Worm (Caenorhabditis elegans) whole organism, young adult: ENCODE results near the gene pot-1.

ENCODE experiments used
- B0261.1 ChIP-seq: sonication (generic microtip); optimal IDR thresholded peaks from 2 replicates; lab custom pipeline; 2016; ENCODE audit warnings: mild to moderate bottlenecking, missing genetic modification characterization, moderate library complexity, missing compliant biosample characterization
- B0336.3 ChIP-seq: fragments of 200-800 bp; sonication (Bioruptor generic); IDR thresholded peaks from 2 replicates; pipeline ENCODE4 v1.3.6; 2022; ENCODE audit warnings: missing genetic modification characterization, missing compliant biosample characterization
- F10E7.11 ChIP-seq: sonication (generic microtip); optimal IDR thresholded peaks from 2 replicates; lab custom pipeline; 2017; ENCODE audit warnings: mild to moderate bottlenecking, missing genetic modification characterization, moderate library complexity, missing compliant biosample characterization
- F23B12.7 ChIP-seq: sonication (generic microtip); optimal IDR thresholded peaks from 2 replicates; lab custom pipeline; 2017; ENCODE audit warnings: missing genetic modification characterization, mild to moderate bottlenecking, missing compliant biosample characterization, antibody characterized with exemption, moderate library complexity; ENCODE audit not compliant: insufficient read depth
- F55B11.4 ChIP-seq: sonication (generic microtip); optimal IDR thresholded peaks from 2 replicates; lab custom pipeline; 2016; ENCODE audit warnings: missing compliant biosample characterization, missing genetic modification characterization, borderline replicate concordance; ENCODE audit not compliant: insufficient read depth
- F57A8.1 ChIP-seq: fragments of 200-800 bp; sonication (Bioruptor generic); optimal IDR thresholded peaks from 2 replicates; lab custom pipeline; 2018; ENCODE audit warnings: mild to moderate bottlenecking, missing genetic modification characterization, moderate library complexity, missing compliant biosample characterization
- K11D2.4 ChIP-seq: fragments of 200-800 bp; sonication (Bioruptor generic); IDR thresholded peaks from 2 replicates; pipeline ENCODE4 v1.3.6; 2022; ENCODE audit warnings: missing genetic modification reagents, missing genetic modification characterization, missing compliant biosample characterization
- K12H6.12 ChIP-seq: fragments of 200-800 bp; sonication (Bioruptor generic); optimal IDR thresholded peaks from 2 replicates; lab custom pipeline; 2018; ENCODE audit warnings: mild to moderate bottlenecking, missing genetic modification characterization, missing compliant biosample characterization
- T07F8.4 ChIP-seq: sonication (generic microtip); optimal IDR thresholded peaks from 2 replicates; lab custom pipeline; 2016; ENCODE audit warnings: mild to moderate bottlenecking, missing genetic modification characterization, moderate library complexity, missing compliant biosample characterization
- Y53G8AR.9 ChIP-seq: fragments of 200-800 bp; sonication (Bioruptor generic); conservative IDR thresholded peaks from 2 replicates; pipeline ENCODE4 v1.3.6; 2022; ENCODE audit warnings: missing genetic modification reagents, missing genetic modification characterization, missing compliant biosample characterization
- ZK185.1 ChIP-seq: sonication (generic microtip); optimal IDR thresholded peaks from 2 replicates; lab custom pipeline; 2016; ENCODE audit warnings: mild to moderate bottlenecking, missing genetic modification characterization, missing compliant biosample characterization; ENCODE audit not compliant: poor library complexity, severe bottlenecking
- athp-1 ChIP-seq: sonication (generic microtip); optimal IDR thresholded peaks from 2 replicates; lab custom pipeline; 2017; ENCODE audit warnings: mild to moderate bottlenecking, missing genetic modification characterization, missing compliant biosample characterization
- bed-2 ChIP-seq: fragments of 200-800 bp; sonication (Bioruptor generic); IDR thresholded peaks from 2 replicates; pipeline ENCODE4 v1.3.6; 2022; ENCODE audit warnings: missing genetic modification reagents, missing genetic modification characterization, missing compliant biosample characterization
- cebp-1 ChIP-seq, 2 experiments: fragments of 200-800 bp in 1 of 2; sonication (Bioruptor generic) in 1 of 2; sonication (generic microtip) in 1 of 2; IDR thresholded peaks in 1 of 2; optimal IDR thresholded peaks in 1 of 2; 2 replicates each; pipeline versions ENCODE4 v1.3.6 to Lab custom; 2017 to 2022; ENCODE audit warnings: missing compliant biosample characterization in 2 of 2, missing genetic modification characterization in 2 of 2, mild to moderate bottlenecking in 1 of 2, missing genetic modification reagents in 1 of 2, moderate library complexity in 1 of 2
- ceh-27 ChIP-seq: fragments of 200-800 bp; sonication (Bioruptor generic); optimal IDR thresholded peaks from 2 replicates; lab custom pipeline; 2018; ENCODE audit warnings: mild to moderate bottlenecking, missing genetic modification characterization, moderate library complexity, missing compliant biosample characterization
- ceh-58 ChIP-seq: fragments of 200-800 bp; sonication (Bioruptor generic); IDR thresholded peaks from 2 replicates; pipeline ENCODE4 v1.3.6; 2022; ENCODE audit warnings: missing genetic modification characterization, missing compliant biosample characterization
- dpl-1 ChIP-seq: fragments of 150-350 bp; optimal IDR thresholded peaks from 2 replicates; lab custom pipeline; 2014; ENCODE audit warnings: missing biosample characterization, missing genetic modification reagents, missing genetic modification characterization
- egl-44 ChIP-seq: fragments of 200-800 bp; sonication (Bioruptor generic); IDR thresholded peaks from 2 replicates; pipeline ENCODE4 v1.3.6; 2022; ENCODE audit warnings: missing genetic modification reagents, missing genetic modification characterization, missing compliant biosample characterization
- ekl-4 ChIP-seq: fragments of 200-800 bp; sonication (Bioruptor generic); IDR thresholded peaks from 2 replicates; pipeline ENCODE4 v1.3.6; 2022; ENCODE audit warnings: missing genetic modification reagents, missing genetic modification characterization, missing compliant biosample characterization
- gei-17 ChIP-seq: fragments of 200-800 bp; sonication (Bioruptor generic); optimal IDR thresholded peaks from 2 replicates; lab custom pipeline; 2018; ENCODE audit warnings: mild to moderate bottlenecking, missing genetic modification characterization, missing compliant biosample characterization
- hlh-12 ChIP-seq: sonication (generic microtip); optimal IDR thresholded peaks from 2 replicates; lab custom pipeline; 2016; ENCODE audit warnings: missing genetic modification characterization, missing compliant biosample characterization
- hmg-1.2 ChIP-seq: fragments of 200-800 bp; sonication (Bioruptor generic); IDR thresholded peaks from 2 replicates; pipeline ENCODE4 v1.3.6; 2022; ENCODE audit warnings: missing genetic modification reagents, missing genetic modification characterization, missing compliant biosample characterization
- hmg-20 ChIP-seq: fragments of 200-800 bp; sonication (Bioruptor generic); IDR thresholded peaks from 2 replicates; pipeline ENCODE4 v1.3.6; 2022; ENCODE audit warnings: missing genetic modification reagents, missing genetic modification characterization, missing compliant biosample characterization
- lag-1 ChIP-seq: fragments of 200-800 bp; sonication (Bioruptor generic); IDR thresholded peaks from 2 replicates; pipeline ENCODE4 v1.3.6; 2022; ENCODE audit warnings: missing genetic modification reagents, missing genetic modification characterization, missing compliant biosample characterization
- lin-35 ChIP-seq, 3 experiments: fragments of 150-350 bp in 2 of 3; sonication (generic microtip) in 1 of 3; optimal IDR thresholded peaks; 2 replicates each; lab custom pipeline; 2014 to 2018; ENCODE audit warnings: missing biosample characterization in 3 of 3, missing genetic modification characterization in 3 of 3, missing genetic modification reagents in 3 of 3
- lin-40 ChIP-seq: sonication (generic microtip); optimal IDR thresholded peaks from 2 replicates; lab custom pipeline; 2016; ENCODE audit warnings: missing genetic modification characterization, mild to moderate bottlenecking, missing compliant biosample characterization, missing genotype, missing genetic modification reagents
- lir-1 ChIP-seq: fragments of 200-800 bp; sonication (Bioruptor generic); conservative IDR thresholded peaks from 2 replicates; pipeline ENCODE4 v1.3.6; 2022; ENCODE audit warnings: missing genetic modification reagents, missing genetic modification characterization, missing compliant biosample characterization
- lsl-1 ChIP-seq: fragments of 200-800 bp; sonication (Bioruptor generic); optimal IDR thresholded peaks from 2 replicates; lab custom pipeline; 2018; ENCODE audit warnings: mild to moderate bottlenecking, missing genetic modification characterization, moderate library complexity, missing compliant biosample characterization
- nhr-27 ChIP-seq: fragments of 200-800 bp; sonication (Bioruptor generic); optimal IDR thresholded peaks from 2 replicates; lab custom pipeline; 2018; ENCODE audit warnings: mild to moderate bottlenecking, missing genetic modification characterization, moderate library complexity, missing compliant biosample characterization
- nhr-90 ChIP-seq: sonication (generic microtip); optimal IDR thresholded peaks from 2 replicates; lab custom pipeline; 2016; ENCODE audit warnings: missing genotype, mild to moderate bottlenecking, missing genetic modification characterization, missing compliant biosample characterization
- rec-8 ChIP-seq, 2 experiments: sonication (generic microtip); optimal IDR thresholded peaks; 2 replicates each; lab custom pipeline; 2016; ENCODE audit warnings: mild to moderate bottlenecking in 2 of 2, missing genetic modification characterization in 2 of 2, missing genetic modification reagents in 2 of 2, missing genotype in 2 of 2, missing biosample characterization in 1 of 2, missing compliant biosample characterization in 1 of 2, moderate library complexity in 1 of 2
- sdz-38 ChIP-seq: sonication (generic microtip); optimal IDR thresholded peaks from 2 replicates; lab custom pipeline; 2016; ENCODE audit warnings: missing genotype, missing genetic modification characterization, missing compliant biosample characterization
- snpc-3.4 ChIP-seq: sonication (generic microtip); optimal IDR thresholded peaks from 2 replicates; lab custom pipeline; 2017; ENCODE audit warnings: missing genetic modification characterization, mild to moderate bottlenecking, missing compliant biosample characterization, antibody characterized with exemption, moderate library complexity, missing genotype, missing genetic modification reagents
- snpc-4 ChIP-seq, 5 experiments: fragments of 150-350 bp in 1 of 5; sonication (generic microtip) in 4 of 5; optimal IDR thresholded peaks; 2 replicates each; lab custom pipeline; 2014 to 2018; ENCODE audit warnings: missing genetic modification characterization in 5 of 5, missing biosample characterization in 3 of 5, antibody characterized with exemption in 2 of 5, mild to moderate bottlenecking in 2 of 5, missing compliant biosample characterization in 2 of 5, missing genotype in 2 of 5, moderate library complexity in 2 of 5, missing genetic modification reagents in 1 of 5
- sptf-2 ChIP-seq: fragments of 200-800 bp; sonication (Bioruptor generic); optimal IDR thresholded peaks from 2 replicates; lab custom pipeline; 2018; ENCODE audit warnings: mild to moderate bottlenecking, missing genetic modification characterization, missing compliant biosample characterization
- tbp1 ChIP-seq: fragments of 200-800 bp; sonication (Bioruptor generic); optimal IDR thresholded peaks from 2 replicates; lab custom pipeline; 2018; ENCODE audit warnings: mild to moderate bottlenecking, missing genetic modification characterization, missing compliant biosample characterization
- tbx-9 ChIP-seq: sonication (generic microtip); optimal IDR thresholded peaks from 2 replicates; lab custom pipeline; 2016; ENCODE audit warnings: borderline replicate concordance, missing genetic modification characterization, inconsistent platforms, missing compliant biosample characterization
- tlf-1 ChIP-seq: fragments of 200-800 bp; sonication (Bioruptor generic); optimal IDR thresholded peaks from 2 replicates; lab custom pipeline; 2018; ENCODE audit warnings: mild to moderate bottlenecking, missing genetic modification characterization, missing compliant biosample characterization
- xnd-1 ChIP-seq: sonication (generic microtip); optimal IDR thresholded peaks from 2 replicates; lab custom pipeline; 2016; ENCODE audit warnings: missing genotype, missing genetic modification reagents, missing genetic modification characterization, missing compliant biosample characterization
- zim-3 ChIP-seq: sonication (generic microtip); optimal IDR thresholded peaks from 2 replicates; lab custom pipeline; 2017; ENCODE audit warnings: mild to moderate bottlenecking, missing genetic modification characterization, moderate library complexity, missing compliant biosample characterization
- ztf-18 ChIP-seq: sonication (generic microtip); optimal IDR thresholded peaks from 2 replicates; lab custom pipeline; 2016; ENCODE audit warnings: missing genotype, mild to moderate bottlenecking, missing genetic modification characterization, missing compliant biosample characterization
- ztf-28 ChIP-seq: fragments of 200-800 bp; sonication (Bioruptor generic); IDR thresholded peaks from 2 replicates; pipeline ENCODE4 v1.3.6; 2022; ENCODE audit warnings: missing genetic modification reagents, missing genetic modification characterization, missing compliant biosample characterization

The pot-1 gene

ce11 chrIII:7101814-7102477 lies 31.5 kb downstream of the pot-1 start (continued):
- peak; percentile 88 for TF ChIP-seq snpc-3.4 (tag; lab: Kevin White, UChicago)
- TF ChIP-seq sptf-2, result no peak
- peak; percentile 83 for TF ChIP-seq Y53G8AR.9 (GFP tag; lab: Robert Waterston, UW)
- no peak for TF ChIP-seq nhr-27 (tag; lab: Kevin White, UChicago)
- TF ChIP-seq sdz-38 (tag; lab: Kevin White, UChicago), result no peak
- TF ChIP-seq lin-35 (GFP tag; optimal IDR thresholded peaks at IDR 0.05; lab: Kevin White, UChicago), result no peak
- TF ChIP-seq hmg-20 (GFP tag; lab: Robert Waterston, UW), result 0 out of 2 replicates have a peak, but pooled peaks have one; percentile 34
- TF ChIP-seq K11D2.4, result no peak
- no peak for TF ChIP-seq T07F8.4 (tag; lab: Kevin White, UChicago)
- peak; percentile 92 for TF ChIP-seq ekl-4
- TF ChIP-seq ztf-18 (tag; lab: Kevin White, UChicago), result peak; percentile 38
- TF ChIP-seq lin-40 (tag; lab: Kevin White, UChicago), result no peak
- TF ChIP-seq tbp1 (GFP tag; lab: Kevin White, UChicago), result peak; percentile 35
- TF ChIP-seq ZK185.1 (tag; lab: Kevin White, UChicago), result no peak
- no peak for TF ChIP-seq nhr-90 (tag; lab: Kevin White, UChicago)
- peak; percentile 59 for TF ChIP-seq xnd-1 (tag; lab: Kevin White, UChicago)
- peak; percentile 49; the same call in 1 of the 2 replicates for TF ChIP-seq hmg-1.2 (GFP tag; lab: Robert Waterston, UW)
- TF ChIP-seq lag-1 (GFP tag; lab: Robert Waterston, UW), result no peak
- no peak for TF ChIP-seq gei-17 (GFP tag; lab: Kevin White, UChicago)
- TF ChIP-seq ceh-27 (GFP tag; lab: Kevin White, UChicago), result no peak
- TF ChIP-seq ceh-58 (GFP tag; lab: Robert Waterston, UW), result peak; percentile 62; the same call in 1 of the 2 replicates
- TF ChIP-seq tlf-1 (GFP tag; lab: Kevin White, UChicago), result peak; percentile 82
- TF ChIP-seq lsl-1 (GFP tag; lab: Kevin White, UChicago), result peak; percentile 59
- TF ChIP-seq B0336.3 (GFP tag; lab: Robert Waterston, UW), result peak; percentile 97
- no peak for TF ChIP-seq F57A8.1 (GFP tag; lab: Kevin White, UChicago)
- peak; percentile 37 for TF ChIP-seq snpc-4 (GFP tag; optimal IDR thresholded peaks at IDR 0.05; lab: Kevin White, UChicago)
- TF ChIP-seq snpc-4 (tag; optimal IDR thresholded peaks at IDR 0.05; lab: Kevin White, UChicago), result peak in 1 of 4 experiments; percentile 71
- TF ChIP-seq F55B11.4, result no peak
- TF ChIP-seq tbx-9 (tag; lab: Kevin White, UChicago), result no peak
- TF ChIP-seq egl-44, result no peak; the same call in 1 of the 2 replicates
- no peak for TF ChIP-seq F23B12.7
- no peak for TF ChIP-seq rec-8 (tag; optimal IDR thresholded peaks at IDR 0.05; lab: Kevin White, UChicago)
- no peak for TF ChIP-seq B0261.1 (tag; lab: Kevin White, UChicago)
- no peak for TF ChIP-seq bed-2
- TF ChIP-seq zim-3, result no peak
- TF ChIP-seq dpl-1 (GFP tag; lab: Kevin White, UChicago), result no peak
- TF ChIP-seq ztf-28 (GFP tag; lab: Robert Waterston, UW), result no peak
- peak; percentile 70 for TF ChIP-seq F10E7.11 (tag; lab: Kevin White, UChicago)
- no peak for TF ChIP-seq K12H6.12 (tag; lab: Kevin White, UChicago)
- peak; percentile 23; the same call in 1 of the 2 replicates for TF ChIP-seq lir-1
- TF ChIP-seq hlh-12 (tag; lab: Kevin White, UChicago), result no peak
- TF ChIP-seq athp-1 (tag; lab: Kevin White, UChicago), result peak; percentile 76
- no peak; the same call in 1 of the 2 replicates for TF ChIP-seq cebp-1 (GFP tag; IDR thresholded peaks at IDR 0.05; lab: Robert Waterston, UW)
- no peak for TF ChIP-seq cebp-1 (tag; optimal IDR thresholded peaks at IDR 0.05; lab: Kevin White, UChicago)
